Fruit fly (Drosophila melanogaster) whole organism, wandering third instar larva: ENCODE measurements around the gene CG5191.

Experiments
- Abd-B ChIP-seq: fragments of >200 bp; optimal IDR thresholded peaks from 2 replicates; lab custom pipeline; 2017; ENCODE audit warnings: missing biosample characterization, missing genetic modification characterization
- CG32264 ChIP-seq: fragments of 200-800 bp; sonication (Bioruptor generic); optimal IDR thresholded peaks from 2 replicates; lab custom pipeline; 2016; ENCODE audit warnings: missing biosample characterization, missing genetic modification characterization
- CG9705 ChIP-seq: fragments of 200-800 bp; sonication (Bioruptor generic); optimal IDR thresholded peaks from 2 replicates; lab custom pipeline; 2018; ENCODE audit warnings: missing biosample characterization, mild to moderate bottlenecking, missing genetic modification characterization
- CrebA ChIP-seq: fragments of 200-800 bp; sonication (Bioruptor generic); optimal IDR thresholded peaks from 2 replicates; lab custom pipeline; 2016; ENCODE audit warnings: missing biosample characterization, mild to moderate bottlenecking, missing genetic modification characterization, borderline replicate concordance
- Dfd ChIP-seq: fragments of >200 bp; optimal IDR thresholded peaks from 2 replicates; lab custom pipeline; 2017; ENCODE audit warnings: missing biosample characterization, missing genetic modification characterization
- Dif ChIP-seq: fragments of 200-275, 200-300 bp; sonication (Bioruptor generic); optimal IDR thresholded peaks from 2 replicates; lab custom pipeline; 2018; ENCODE audit warnings: missing biosample characterization, missing genetic modification characterization; ENCODE audit not compliant: partially characterized antibody
- GATAd ChIP-seq: sonication (Bioruptor generic); optimal IDR thresholded peaks from 2 replicates; lab custom pipeline; 2016; ENCODE audit warnings: missing biosample characterization, missing genetic modification characterization
- HLH106 ChIP-seq: fragments of 200-800 bp; optimal IDR thresholded peaks from 3 replicates; lab custom pipeline; 2019; ENCODE audit warnings: missing biosample characterization, mild to moderate bottlenecking, missing genetic modification characterization, moderate library complexity
- Hnf4 ChIP-seq: fragments of 200-800 bp; sonication (Bioruptor generic); optimal IDR thresholded peaks from 2 replicates; lab custom pipeline; 2016; ENCODE audit warnings: missing biosample characterization, mild to moderate bottlenecking, missing genetic modification characterization
- Hr78 ChIP-seq: fragments of >200 bp; optimal IDR thresholded peaks from 2 replicates; lab custom pipeline; 2017; ENCODE audit warnings: missing biosample characterization, missing genetic modification characterization
- Hr83 ChIP-seq: fragments of 200-300 bp; sonication (Bioruptor generic); optimal IDR thresholded peaks from 2 replicates; lab custom pipeline; 2016; ENCODE audit warnings: missing biosample characterization, mild to moderate bottlenecking, missing genetic modification characterization, moderate library complexity; ENCODE audit not compliant: poor library complexity, severe bottlenecking
- Jra ChIP-seq: sonication (Bioruptor generic); optimal IDR thresholded peaks from 2 replicates; lab custom pipeline; 2016; ENCODE audit warnings: missing biosample characterization, missing genetic modification characterization
- Mio ChIP-seq: sonication (Bioruptor generic); optimal IDR thresholded peaks from 2 replicates; lab custom pipeline; 2016; ENCODE audit warnings: missing biosample characterization, missing genetic modification characterization
- Myc ChIP-seq: fragments of >200 bp; optimal IDR thresholded peaks from 2 replicates; lab custom pipeline; 2017
- N ChIP-seq: fragments of >200 bp; optimal IDR thresholded peaks from 2 replicates; lab custom pipeline; 2018; ENCODE audit warnings: missing biosample characterization, missing external identifiers, missing genetic modification characterization
- OdsH ChIP-seq: fragments of 200-800 bp; sonication (Bioruptor generic); optimal IDR thresholded peaks from 2 replicates; lab custom pipeline; 2016; ENCODE audit warnings: missing biosample characterization, mild to moderate bottlenecking, missing genetic modification characterization
- Rel ChIP-seq, 2 experiments: fragments of 200-800 bp; sonication (Bioruptor generic) in 1 of 2; optimal IDR thresholded peaks; 2 replicates in 1 of 2; 3 replicates in 1 of 2; lab custom pipeline; 2016 to 2019; ENCODE audit warnings: mild to moderate bottlenecking in 2 of 2, missing biosample characterization in 2 of 2, missing genetic modification characterization in 2 of 2, moderate library complexity in 1 of 2
- Sp1 ChIP-seq: fragments of 200-800 bp; sonication (Bioruptor generic); optimal IDR thresholded peaks from 3 replicates; lab custom pipeline; 2019; ENCODE audit warnings: missing biosample characterization, mild to moderate bottlenecking, missing genetic modification characterization, moderate library complexity
- Vsx2 ChIP-seq: fragments of 200-300, 225-300 bp; sonication (Bioruptor generic); optimal IDR thresholded peaks from 2 replicates; lab custom pipeline; 2018; ENCODE audit warnings: missing biosample characterization, missing genetic modification characterization; ENCODE audit not compliant: partially characterized antibody
- br ChIP-seq: fragments of 200-800 bp; sonication (Bioruptor generic); optimal IDR thresholded peaks from 2 replicates; lab custom pipeline; 2016; ENCODE audit warnings: missing biosample characterization, missing genetic modification characterization
- brk ChIP-seq: fragments of 200-800 bp; sonication (Bioruptor generic); optimal IDR thresholded peaks from 2 replicates; lab custom pipeline; 2016; ENCODE audit warnings: missing biosample characterization, mild to moderate bottlenecking, missing genetic modification characterization
- dl ChIP-seq, 2 experiments: fragments of 175-275, 200-275 bp in 1 of 2; fragments of 200-275 bp in 1 of 2; sonication (Bioruptor generic); optimal IDR thresholded peaks; lab custom pipeline; 2018; ENCODE audit warnings: mild to moderate bottlenecking in 2 of 2, missing biosample characterization in 2 of 2, missing genetic modification characterization in 2 of 2, moderate library complexity in 2 of 2; ENCODE audit not compliant: partially characterized antibody in 2 of 2, insufficient read depth in 1 of 2
- dmrt93B ChIP-seq: fragments of 200-800 bp; sonication (Bioruptor generic); optimal IDR thresholded peaks from 2 replicates; lab custom pipeline; 2018; ENCODE audit warnings: missing biosample characterization, mild to moderate bottlenecking, missing genetic modification characterization
- dsf ChIP-seq: sonication (Bioruptor generic); optimal IDR thresholded peaks from 2 replicates; lab custom pipeline; 2016; ENCODE audit warnings: missing biosample characterization, missing genetic modification characterization, borderline replicate concordance
- ey ChIP-seq: fragments of 200-800 bp; sonication (Bioruptor generic); optimal IDR thresholded peaks from 2 replicates; lab custom pipeline; 2016; ENCODE audit warnings: missing biosample characterization, missing genetic modification characterization
- foxo ChIP-seq, 2 experiments: fragments of 200-800 bp; sonication (Bioruptor generic); optimal IDR thresholded peaks; 2 replicates in 1 of 2; 3 replicates in 1 of 2; lab custom pipeline; 2016 to 2017; ENCODE audit warnings: missing biosample characterization in 2 of 2, missing genetic modification characterization in 2 of 2
- fru ChIP-seq: fragments of 200-800 bp; sonication (Bioruptor generic); optimal IDR thresholded peaks from 3 replicates; lab custom pipeline; 2016; ENCODE audit warnings: missing biosample characterization, mild to moderate bottlenecking, missing genetic modification characterization
- h ChIP-seq: fragments of 200-800 bp; sonication (Bioruptor generic); optimal IDR thresholded peaks from 3 replicates; lab custom pipeline; 2016; ENCODE audit warnings: missing biosample characterization, mild to moderate bottlenecking, missing genetic modification characterization
- jim ChIP-seq: fragments of 175-275, 200-325 bp; sonication (Bioruptor generic); optimal IDR thresholded peaks from 2 replicates; lab custom pipeline; 2016; ENCODE audit warnings: missing biosample characterization, mild to moderate bottlenecking, missing genetic modification characterization
- lola ChIP-seq: fragments of >200 bp; optimal IDR thresholded peaks from 2 replicates; lab custom pipeline; 2017; ENCODE audit warnings: missing biosample characterization, missing genetic modification characterization
- pan ChIP-seq: fragments of >200 bp; optimal IDR thresholded peaks from 2 replicates; lab custom pipeline; 2017
- psq ChIP-seq: fragments of 200-800 bp; sonication (Bioruptor generic); optimal IDR thresholded peaks from 3 replicates; lab custom pipeline; 2017; ENCODE audit warnings: missing biosample characterization, mild to moderate bottlenecking, missing genetic modification characterization, moderate library complexity
- rgr ChIP-seq: fragments of 200-800 bp; sonication (Bioruptor generic); optimal IDR thresholded peaks from 3 replicates; lab custom pipeline; 2016; ENCODE audit warnings: missing biosample characterization, mild to moderate bottlenecking, missing genetic modification characterization
- sage ChIP-seq: fragments of 200-800 bp; sonication (Bioruptor generic); optimal IDR thresholded peaks from 2 replicates; lab custom pipeline; 2016; ENCODE audit warnings: missing biosample characterization, mild to moderate bottlenecking, missing genetic modification characterization
- sv ChIP-seq: fragments of 200-800 bp; sonication (Bioruptor generic); optimal IDR thresholded peaks from 3 replicates; lab custom pipeline; 2016; ENCODE audit warnings: missing biosample characterization, missing genetic modification characterization
- tai ChIP-seq: sonication (Bioruptor generic); optimal IDR thresholded peaks from 2 replicates; lab custom pipeline; 2016; ENCODE audit warnings: missing biosample characterization, missing genetic modification characterization
- usp ChIP-seq: fragments of >200 bp; optimal IDR thresholded peaks from 2 replicates; lab custom pipeline; 2017; ENCODE audit warnings: missing biosample characterization, missing genetic modification characterization
- woc ChIP-seq: sonication (Bioruptor generic); optimal IDR thresholded peaks from 2 replicates; lab custom pipeline; 2016; ENCODE audit warnings: missing biosample characterization, mild to moderate bottlenecking, missing genetic modification characterization

Gene CG5191

DNA sequence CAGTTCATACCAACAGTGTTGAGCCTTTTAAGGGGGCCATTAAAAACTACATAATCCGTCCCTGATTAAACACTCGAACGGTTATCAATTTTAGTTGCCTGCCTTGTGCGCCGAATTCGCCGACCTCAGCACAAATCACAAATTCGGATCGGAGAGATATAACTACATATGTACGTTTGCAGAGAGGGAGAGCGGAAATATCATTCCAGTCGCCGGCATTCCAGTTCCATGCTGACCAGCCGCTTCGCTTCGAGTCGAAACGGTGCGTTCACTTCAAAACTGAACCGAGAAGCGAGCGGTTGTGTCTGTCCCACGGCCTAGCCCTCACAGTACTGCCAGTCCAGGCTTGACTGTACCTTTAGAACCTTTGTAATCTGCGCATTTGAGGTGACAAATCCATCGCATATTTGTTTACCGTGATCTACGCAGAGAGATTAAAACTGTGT is 13.9 kb downstream of the CG5191 start:
- peak; percentile 3 for TF ChIP-seq ey (GFP tag; lab: Kevin White, UChicago)
- peak; percentile 73 for TF ChIP-seq Dif (GFP tag; lab: Kevin White, UChicago)
- peak; percentile 80 for TF ChIP-seq Hr83 (GFP tag; lab: Kevin White, UChicago)
- peak; percentile 37 for TF ChIP-seq rgr
- no peak for TF ChIP-seq Rel (GFP tag; optimal IDR thresholded peaks at IDR 0.05; lab: Kevin White, UChicago)
- peak; percentile 14 for TF ChIP-seq Rel (tag; optimal IDR thresholded peaks at IDR 0.05; lab: Kevin White, UChicago)
- peak in 1 of 2 experiments; percentile 47 for TF ChIP-seq foxo (GFP tag; optimal IDR thresholded peaks at IDR 0.05; lab: Kevin White, UChicago)
- TF ChIP-seq Vsx2 (GFP tag; lab: Kevin White, UChicago): no peak
- no peak for TF ChIP-seq brk
- no peak for TF ChIP-seq sage (GFP tag; lab: Kevin White, UChicago)
- TF ChIP-seq Myc (lab: Kevin White, UChicago): peak; percentile 15
- peak; percentile 48 for TF ChIP-seq Sp1

dm6 chr3R:20576789-20577188 is 16.1 kb downstream of the CG5191 start, which contains the start of the genes TFAM and CG5412:
TSS of gene TFAM (minus strand) at chr3R:20577010.
TSS of gene CG5412 (plus strand) at chr3R:20577053.
- TF ChIP-seq rgr: no peak
- TF ChIP-seq Jra (GFP tag; lab: Kevin White, UChicago): no peak
- no peak for TF ChIP-seq Sp1
- no peak for TF ChIP-seq h (GFP tag; lab: Kevin White, UChicago)
- TF ChIP-seq foxo (GFP tag; optimal IDR thresholded peaks at IDR 0.05; lab: Kevin White, UChicago): no peak
- TF ChIP-seq Abd-B (GFP tag; lab: Kevin White, UChicago): no peak
- no peak for TF ChIP-seq CrebA
- no peak for TF ChIP-seq usp
- no peak for TF ChIP-seq psq
- no peak for TF ChIP-seq Vsx2 (GFP tag; lab: Kevin White, UChicago)
- no peak for TF ChIP-seq Hr83 (GFP tag; lab: Kevin White, UChicago)
- TF ChIP-seq jim (GFP tag; lab: Kevin White, UChicago): no peak
- no peak for TF ChIP-seq Dif (GFP tag; lab: Kevin White, UChicago)
- TF ChIP-seq Hr78 (GFP tag; lab: Kevin White, UChicago): no peak
- no peak for TF ChIP-seq pan (lab: Kevin White, UChicago)
- no peak for TF ChIP-seq fru (GFP tag; lab: Kevin White, UChicago)
- no peak for TF ChIP-seq GATAd
- TF ChIP-seq dmrt93B (GFP tag; lab: Kevin White, UChicago): no peak
- TF ChIP-seq dl (GFP tag; optimal IDR thresholded peaks at IDR 0.05; lab: Kevin White, UChicago; ENCODE audit: insufficient read depth in 1 of 2, partially characterized antibody in 2 of 2): no peak
- TF ChIP-seq ey (GFP tag; lab: Kevin White, UChicago): no peak
- TF ChIP-seq, all 38 proteins: peak for 0

DNA sequence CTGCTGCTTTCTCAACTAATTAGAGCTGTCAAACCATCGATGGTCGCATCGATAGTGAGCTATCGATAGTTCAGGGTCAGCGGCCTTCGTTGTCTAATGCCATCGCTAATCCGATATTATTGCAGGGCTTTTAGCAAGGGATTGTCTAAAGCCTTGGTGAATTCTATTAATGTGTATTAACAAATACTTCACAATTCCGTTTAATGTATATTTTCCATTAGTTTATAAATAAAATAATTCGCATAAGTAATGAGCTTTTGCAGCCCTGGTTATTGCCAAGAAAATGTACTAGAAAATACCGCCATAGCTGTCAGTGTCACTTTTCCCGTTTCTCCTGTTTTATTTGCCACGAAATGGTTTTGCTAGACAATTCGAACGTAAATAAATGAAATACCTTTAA is 19.2 kb downstream of the CG5191 start, which contains the start of the genes EloB and Srp14:
TSS of gene EloB (minus strand) at position 35 of the 400 bp plus-strand sequence.
TSS of gene Srp14 (plus strand) at position 300 of the 400 bp plus-strand sequence.
- TF ChIP-seq h (GFP tag; lab: Kevin White, UChicago) (peak; percentile 86), Jra (GFP tag; lab: Kevin White, UChicago) (peak; percentile 92), N (GFP tag; lab: Kevin White, UChicago) (no peak), dmrt93B (GFP tag; lab: Kevin White, UChicago) (no peak), fru (GFP tag; lab: Kevin White, UChicago) (peak; percentile 83), Hr78 (GFP tag; lab: Kevin White, UChicago) (no peak), ey (GFP tag; lab: Kevin White, UChicago) (peak; percentile 86), CrebA (no peak), dl (GFP tag; optimal IDR thresholded peaks at IDR 0.05; lab: Kevin White, UChicago; ENCODE audit: insufficient read depth in 1 of 2, partially characterized antibody in 2 of 2) (no peak), woc (no peak), Hnf4 (peak; percentile 92), dsf (GFP tag; lab: Kevin White, UChicago) (no peak), brk (no peak), lola (no peak), OdsH (GFP tag; lab: Kevin White, UChicago) (peak; percentile 80), psq (peak; percentile 74), usp (no peak), CG32264 (GFP tag; lab: Kevin White, UChicago) (peak; percentile 49), Dif (GFP tag; lab: Kevin White, UChicago) (no peak), sv (GFP tag; lab: Kevin White, UChicago) (peak; percentile 77), pan (lab: Kevin White, UChicago) (no peak), br (GFP tag; lab: Kevin White, UChicago) (peak; percentile 86), Abd-B (GFP tag; lab: Kevin White, UChicago) (no peak), Dfd (GFP tag; lab: Kevin White, UChicago) (no peak), rgr (peak; percentile 88), Mio (GFP tag; lab: Kevin White, UChicago) (no peak), Myc (lab: Kevin White, UChicago) (no peak), HLH106 (tag; lab: Kevin White, UChicago) (peak; percentile 87), Sp1 (peak; percentile 83), sage (GFP tag; lab: Kevin White, UChicago) (no peak), CG9705 (GFP tag; lab: Kevin White, UChicago) (peak; percentile 71), Hr83 (GFP tag; lab: Kevin White, UChicago) (peak; percentile 81), GATAd (no peak), foxo (GFP tag; optimal IDR thresholded peaks at IDR 0.05; lab: Kevin White, UChicago) (peak; percentile 57 to 88), tai (GFP tag; lab: Kevin White, UChicago) (no peak), jim (GFP tag; lab: Kevin White, UChicago) (no peak), Rel (GFP tag; optimal IDR thresholded peaks at IDR 0.05; lab: Kevin White, UChicago) (no peak), Rel (tag; optimal IDR thresholded peaks at IDR 0.05; lab: Kevin White, UChicago) (peak; percentile 68), Vsx2 (GFP tag; lab: Kevin White, UChicago) (no peak)
- TF ChIP-seq, all 38 proteins: peak for 17
